Worm (Caenorhabditis elegans) whole organism, L1 larva: Measurements from ENCODE around the gene mpz-3.

Source experiments
- ces-1 ChIP-seq: fragments of 150-350 bp; optimal IDR thresholded peaks from 2 replicates; lab custom pipeline; 2014; ENCODE audit warnings: missing biosample characterization, missing genetic modification reagents, missing genetic modification characterization
- egl-27 ChIP-seq, 2 experiments: fragments of 150-350 bp in 1 of 2; sonication (generic microtip); optimal IDR thresholded peaks; 3 replicates each; lab custom pipeline; 2017 to 2018; ENCODE audit warnings: missing biosample characterization in 2 of 2, missing genetic modification characterization in 2 of 2, missing genetic modification reagents in 2 of 2
- lin-35 ChIP-seq, 2 experiments: fragments of 150-350 bp; optimal IDR thresholded peaks; 2 replicates each; lab custom pipeline; 2014; ENCODE audit warnings: missing biosample characterization in 2 of 2, missing genetic modification characterization in 2 of 2, missing genetic modification reagents in 2 of 2
- mdl-1 ChIP-seq, 2 experiments: fragments of 150-350 bp; optimal IDR thresholded peaks; 2 replicates each; lab custom pipeline; 2014 to 2017; ENCODE audit warnings: missing biosample characterization in 2 of 2, missing genetic modification characterization in 2 of 2, inconsistent platforms in 1 of 2
- mep-1 ChIP-seq: fragments of 150-350 bp; optimal IDR thresholded peaks from 2 replicates; lab custom pipeline; 2014; ENCODE audit warnings: missing biosample characterization, missing genetic modification characterization
- snpc-4 ChIP-seq: fragments of 150-350 bp; optimal IDR thresholded peaks from 2 replicates; lab custom pipeline; 2014; ENCODE audit warnings: missing biosample characterization, missing genetic modification characterization

DNA sequence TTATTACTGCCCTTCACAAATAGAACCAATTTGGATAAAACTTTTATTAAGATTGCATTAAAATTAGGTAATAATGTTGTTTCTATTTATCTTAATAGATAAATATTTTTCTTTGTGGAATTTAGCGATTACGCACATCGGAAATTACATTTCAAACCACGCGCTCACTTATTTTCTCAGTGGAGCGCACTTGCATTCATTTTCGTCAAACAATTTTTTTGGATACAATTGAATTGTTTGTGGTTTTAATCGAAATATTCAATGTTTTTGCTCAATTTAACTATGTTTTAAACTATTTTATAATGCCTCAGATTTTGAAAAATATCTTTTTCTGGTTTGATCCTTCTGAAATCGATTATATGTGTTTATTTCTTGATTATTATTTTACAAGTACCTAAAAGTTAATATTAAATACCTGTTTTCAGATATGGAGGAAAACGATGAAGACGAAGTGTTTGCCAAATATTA, 29.2 kb downstream of the mpz-3 start, which contains the start of gene utp-20:
- TF ChIP-seq mep-1 (tag; lab: Kevin White, UChicago), result peak; percentile 62
- TF ChIP-seq mdl-1 (tag; optimal IDR thresholded peaks at IDR 0.05; lab: Kevin White, UChicago), result peak in 1 of 2 experiments; percentile 10
- TF ChIP-seq snpc-4 (tag; lab: Kevin White, UChicago), result no peak
- TF ChIP-seq egl-27 (tag; optimal IDR thresholded peaks at IDR 0.05; lab: Kevin White, UChicago), result no peak
- peak; percentile 90 to 97 for TF ChIP-seq lin-35 (GFP tag; optimal IDR thresholded peaks at IDR 0.05; lab: Kevin White, UChicago)
- peak; percentile 48 for TF ChIP-seq ces-1
